Fruit fly (Drosophila melanogaster): ENCODE data around the gene CG11843.
A peak's percentile ranks its signal among the peaks of the same experiment; 100 is the strongest.

Gene CG11843

DNA sequence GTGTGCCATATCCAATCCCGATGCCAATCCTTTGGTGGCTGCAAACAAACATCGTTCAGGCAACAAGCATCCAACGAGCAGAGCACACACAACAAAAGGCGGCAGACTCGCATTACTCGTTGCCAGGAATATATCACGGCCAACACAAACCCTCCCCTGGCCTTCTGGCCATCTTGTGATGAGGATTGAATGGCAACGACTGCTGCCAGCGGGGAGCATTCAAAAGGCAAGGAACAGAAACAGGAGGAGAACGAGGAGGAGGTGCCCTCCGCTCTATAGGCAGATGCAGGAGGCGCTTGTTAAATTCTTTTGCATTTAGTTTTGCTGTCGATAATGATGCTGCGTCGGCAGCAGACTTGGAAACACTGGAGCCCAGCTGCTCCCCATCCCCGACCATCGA lies 41.4 kb downstream of the CG11843 start:
- TF ChIP-seq brk (GFP tag; optimal IDR thresholded peaks at IDR 0.05): no peak
- TF ChIP-seq Vsx2 (GFP tag; optimal IDR thresholded peaks at IDR 0.05; ENCODE audit: partially characterized antibody): no peak
- TF ChIP-seq Rel (GFP tag; optimal IDR thresholded peaks at IDR 0.05): no peak
- TF ChIP-seq Rel (tag; optimal IDR thresholded peaks at IDR 0.05): no peak
- TF ChIP-seq Dif (GFP tag; optimal IDR thresholded peaks at IDR 0.05; ENCODE audit: partially characterized antibody): peak; percentile 33
- TF ChIP-seq Hr83 (GFP tag; optimal IDR thresholded peaks at IDR 0.05; ENCODE audit: poor library complexity, severe bottlenecking): peak; percentile 46
- no peak for TF ChIP-seq br (GFP tag; optimal IDR thresholded peaks at IDR 0.05)

DNA sequence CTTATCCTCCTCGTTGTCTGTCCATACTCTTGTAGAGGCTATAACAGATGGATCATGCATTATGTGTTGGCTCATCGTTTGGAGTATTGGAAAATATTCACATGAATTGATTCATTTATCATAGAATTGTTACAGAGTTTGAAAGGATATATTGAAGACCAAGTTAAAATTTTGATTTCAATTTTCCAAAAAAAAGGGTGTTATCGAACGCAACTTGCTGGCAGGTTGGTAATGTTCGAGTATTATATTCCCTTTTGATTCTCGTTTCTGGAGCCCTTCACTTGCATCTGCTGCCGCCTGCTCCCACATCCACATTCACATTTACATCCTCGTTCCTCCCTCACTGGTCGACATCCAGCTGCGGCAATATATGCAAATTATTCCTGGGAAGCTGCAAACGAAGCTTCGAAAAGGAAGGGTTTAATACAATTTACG lies 41.9 kb downstream of the CG11843 start:
- no peak for TF ChIP-seq Dfd (GFP tag; optimal IDR thresholded peaks at IDR 0.05)
- no peak for TF ChIP-seq Hnf4 (GFP tag; optimal IDR thresholded peaks at IDR 0.05)
- TF ChIP-seq dl (GFP tag; optimal IDR thresholded peaks at IDR 0.05; ENCODE audit: insufficient read depth in 1 of 2, partially characterized antibody in 2 of 2): no peak
- no peak for TF ChIP-seq sv (GFP tag; optimal IDR thresholded peaks at IDR 0.05)
- TF ChIP-seq tai (GFP tag; optimal IDR thresholded peaks at IDR 0.05): no peak
- TF ChIP-seq dmrt93B (GFP tag; optimal IDR thresholded peaks at IDR 0.05): peak; percentile 70
- TF ChIP-seq jim (GFP tag; optimal IDR thresholded peaks at IDR 0.05): no peak
- peak; percentile 85 for TF ChIP-seq br (GFP tag; optimal IDR thresholded peaks at IDR 0.05)
- peak; percentile 65 for TF ChIP-seq sage (GFP tag; optimal IDR thresholded peaks at IDR 0.05)
- TF ChIP-seq dsf (GFP tag; optimal IDR thresholded peaks at IDR 0.05; ENCODE audit: borderline replicate concordance): no peak
- TF ChIP-seq CrebA (GFP tag; optimal IDR thresholded peaks at IDR 0.05; ENCODE audit: borderline replicate concordance): no peak
- no peak for TF ChIP-seq Mio (GFP tag; optimal IDR thresholded peaks at IDR 0.05)
- TF ChIP-seq fru (GFP tag; optimal IDR thresholded peaks at IDR 0.05): peak; percentile 92
- TF ChIP-seq Dif (GFP tag; optimal IDR thresholded peaks at IDR 0.05; ENCODE audit: partially characterized antibody): no peak
- TF ChIP-seq psq (GFP tag; optimal IDR thresholded peaks at IDR 0.05): peak; percentile 93
- no peak for TF ChIP-seq CG32264 (GFP tag; optimal IDR thresholded peaks at IDR 0.05)
- peak; percentile 87 for TF ChIP-seq woc (GFP tag; optimal IDR thresholded peaks at IDR 0.05)
- TF ChIP-seq Vsx2 (GFP tag; optimal IDR thresholded peaks at IDR 0.05; ENCODE audit: partially characterized antibody): no peak
- TF ChIP-seq GATAd (GFP tag; optimal IDR thresholded peaks at IDR 0.05): no peak
- TF ChIP-seq Rel (GFP tag; optimal IDR thresholded peaks at IDR 0.05): no peak
- TF ChIP-seq Rel (tag; optimal IDR thresholded peaks at IDR 0.05): peak; percentile 16
- TF ChIP-seq brk (GFP tag; optimal IDR thresholded peaks at IDR 0.05): no peak
- no peak for TF ChIP-seq Myc (optimal IDR thresholded peaks at IDR 0.05)
- peak; percentile 87 for TF ChIP-seq OdsH (GFP tag; optimal IDR thresholded peaks at IDR 0.05)
- TF ChIP-seq ey (GFP tag; optimal IDR thresholded peaks at IDR 0.05): peak; percentile 91
- peak; percentile 88 for TF ChIP-seq Sp1 (GFP tag; optimal IDR thresholded peaks at IDR 0.05)
- peak; percentile 95 for TF ChIP-seq h (GFP tag; optimal IDR thresholded peaks at IDR 0.05)
- peak; percentile 82 for TF ChIP-seq HLH106 (tag; optimal IDR thresholded peaks at IDR 0.05)
- TF ChIP-seq Hr83 (GFP tag; optimal IDR thresholded peaks at IDR 0.05; ENCODE audit: poor library complexity, severe bottlenecking): no peak
- no peak for TF ChIP-seq Hr78 (GFP tag; optimal IDR thresholded peaks at IDR 0.05)
- no peak for TF ChIP-seq pan (optimal IDR thresholded peaks at IDR 0.05)
- TF ChIP-seq Jra (GFP tag; optimal IDR thresholded peaks at IDR 0.05): no peak
- no peak for TF ChIP-seq N (GFP tag; optimal IDR thresholded peaks at IDR 0.05)
- peak in 1 of 2 experiments; percentile 89 for TF ChIP-seq foxo (GFP tag; optimal IDR thresholded peaks at IDR 0.05)
- TF ChIP-seq Abd-B (GFP tag; optimal IDR thresholded peaks at IDR 0.05): no peak
- TF ChIP-seq rgr (GFP tag; optimal IDR thresholded peaks at IDR 0.05): peak; percentile 87
- TF ChIP-seq lola (GFP tag; optimal IDR thresholded peaks at IDR 0.05): no peak
- TF ChIP-seq usp (GFP tag; optimal IDR thresholded peaks at IDR 0.05): no peak
- TF ChIP-seq CG9705 (GFP tag; optimal IDR thresholded peaks at IDR 0.05): peak; percentile 35

DNA sequence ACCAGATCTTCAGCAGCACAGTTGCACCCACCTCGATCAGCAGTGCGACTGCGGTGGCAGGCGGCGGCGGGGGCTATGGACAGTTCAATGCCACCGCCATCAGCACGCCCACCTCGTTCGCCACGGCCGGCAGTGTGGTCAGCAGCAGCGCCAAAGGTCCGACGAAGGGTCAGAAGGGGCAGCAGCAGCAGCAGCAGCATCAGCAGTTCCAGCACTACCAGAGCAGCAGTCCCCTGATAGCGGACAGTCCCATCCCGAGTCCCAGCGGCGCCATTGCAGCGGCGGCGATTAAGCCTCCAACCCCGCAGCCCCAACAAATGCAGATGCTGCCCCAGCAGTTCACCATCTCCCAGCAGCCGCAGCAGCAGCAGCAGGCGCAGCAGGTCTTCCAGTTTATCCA lies 43.9 kb downstream of the CG11843 start:
- TF ChIP-seq HLH106 (tag; optimal IDR thresholded peaks at IDR 0.05) (no peak), Dfd (GFP tag; optimal IDR thresholded peaks at IDR 0.05) (peak; percentile 74)

Measured in whole organism, wandering third instar larva.